Worm (Caenorhabditis elegans): ENCODE results near the gene K04G7.1.

Gene K04G7.1

DNA sequence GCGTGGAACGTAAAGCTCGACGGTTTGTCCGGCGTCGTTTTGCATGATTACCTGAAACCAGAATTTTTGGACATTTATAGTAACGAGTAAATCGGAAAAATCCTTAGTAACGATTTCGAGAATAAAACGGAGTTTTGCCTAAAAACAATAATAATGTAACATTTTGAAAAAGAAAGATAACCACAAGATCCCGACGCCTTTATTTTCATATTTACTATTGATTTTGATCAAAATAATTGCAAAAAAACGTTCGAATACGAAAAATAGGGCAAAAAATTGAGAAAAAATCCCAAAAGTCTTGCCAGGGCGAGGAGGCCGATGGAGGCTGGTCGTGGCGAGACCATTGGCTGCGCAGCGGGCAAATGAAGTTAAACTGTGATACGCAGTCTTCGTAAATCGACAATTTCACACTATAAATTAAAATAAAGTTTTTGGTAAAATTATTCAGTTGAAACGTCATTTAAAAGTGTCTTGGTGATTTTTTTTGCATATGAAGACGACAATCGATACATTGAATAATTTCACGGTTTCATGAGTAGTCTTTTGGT lies 27.1 kb downstream of the K04G7.1 start, which contains the start of gene rps-21:
rps-21 (minus strand) TSS at position 51 of the 548 bp plus-strand sequence.
- TF ChIP-seq pqm-1 (tag; optimal IDR thresholded peaks at IDR 0.05) (no peak), nhr-71 (tag; optimal IDR thresholded peaks at IDR 0.05) (peak; percentile 89), sox-4 (tag; optimal IDR thresholded peaks at IDR 0.05) (peak; percentile 25), vab-15 (tag; optimal IDR thresholded peaks at IDR 0.05) (peak; percentile 31), nhr-11 (tag; optimal IDR thresholded peaks at IDR 0.05) (peak; percentile 1), ceh-90 (tag; optimal IDR thresholded peaks at IDR 0.05) (no peak), fkh-8 (tag; optimal IDR thresholded peaks at IDR 0.05) (peak; percentile 76), nhr-47 (tag; optimal IDR thresholded peaks at IDR 0.05) (peak; percentile 84), egl-27 (tag; optimal IDR thresholded peaks at IDR 0.05) (peak; percentile 10 to 63), irx-1 (tag; optimal IDR thresholded peaks at IDR 0.05) (peak; percentile 49), tbx-2 (tag; optimal IDR thresholded peaks at IDR 0.05) (peak; percentile 88), dpl-1 (GFP tag; optimal IDR thresholded peaks at IDR 0.05) (peak; percentile 73 to 84 (median 82)), nhr-20 (tag; optimal IDR thresholded peaks at IDR 0.05) (peak; percentile 88), lin-35 (GFP tag; optimal IDR thresholded peaks at IDR 0.05) (peak; percentile 84 to 92), F16B12.6 (tag; optimal IDR thresholded peaks at IDR 0.05) (peak; percentile 30), pag-3 (tag; optimal IDR thresholded peaks at IDR 0.05; ENCODE audit: borderline replicate concordance, insufficient read depth) (no peak), nhr-19 (GFP tag; conservative IDR thresholded peaks at IDR 0.05) (peak; percentile 87), fkh-4 (tag; optimal IDR thresholded peaks at IDR 0.05; ENCODE audit: borderline replicate concordance) (no peak), lin-14 (GFP tag; optimal IDR thresholded peaks at IDR 0.05) (peak; percentile 76), isw-1 (GFP tag; IDR thresholded peaks at IDR 0.05) (peak; percentile 85), lin-15B (tag; optimal IDR thresholded peaks at IDR 0.05) (peak; percentile 83), pax-3 (tag; optimal IDR thresholded peaks at IDR 0.05) (peak; percentile 60), hlh-4 (tag; optimal IDR thresholded peaks at IDR 0.05) (no peak), lin-13 (GFP tag; optimal IDR thresholded peaks at IDR 0.05) (peak; percentile 67), zip-4 (GFP tag; optimal IDR thresholded peaks at IDR 0.05) (peak; percentile 27), skn-1 (tag; optimal IDR thresholded peaks at IDR 0.05) (peak; percentile 75), grh-1 (GFP tag; IDR thresholded peaks at IDR 0.05) (peak; percentile 63), elt-2 (tag; optimal IDR thresholded peaks at IDR 0.05) (no peak), rnt-1 (tag; optimal IDR thresholded peaks at IDR 0.05) (peak; percentile 82), tlp-1 (tag; optimal IDR thresholded peaks at IDR 0.05) (no peak), zag-1 (tag; optimal IDR thresholded peaks at IDR 0.05) (no peak), C34B4.2 (tag; optimal IDR thresholded peaks at IDR 0.05) (no peak), fkh-10 (GFP tag; optimal IDR thresholded peaks at IDR 0.05) (peak; percentile 12), sptf-1 (tag; optimal IDR thresholded peaks at IDR 0.05) (no peak), efl-3 (GFP tag; optimal IDR thresholded peaks at IDR 0.05) (no peak), nhr-85 (tag) (peak; percentile 91), nhr-77 (tag; optimal IDR thresholded peaks at IDR 0.05) (peak; percentile 79), mdl-1 (tag; optimal IDR thresholded peaks at IDR 0.05) (peak in 1 of 2 experiments; percentile 48), alr-1 (tag; optimal IDR thresholded peaks at IDR 0.05; ENCODE audit: borderline replicate concordance) (no peak), dsc-1 (tag; optimal IDR thresholded peaks at IDR 0.05) (peak; percentile 74), lir-3 (tag; optimal IDR thresholded peaks at IDR 0.05; ENCODE audit: poor library complexity) (peak; percentile 47), nhr-237 (tag; optimal IDR thresholded peaks at IDR 0.05) (peak; percentile 55), aha-1 (tag; optimal IDR thresholded peaks at IDR 0.05) (no peak), ztf-4 (tag; optimal IDR thresholded peaks at IDR 0.05) (peak; percentile 29), egl-13 (tag; optimal IDR thresholded peaks at IDR 0.05) (peak; percentile 22), ceh-8 (GFP tag; optimal IDR thresholded peaks at IDR 0.05) (no peak), mef-2 (tag; optimal IDR thresholded peaks at IDR 0.05) (no peak), hlh-17 (GFP tag; optimal IDR thresholded peaks at IDR 0.05; ENCODE audit: borderline replicate concordance) (no peak), snu-23 (GFP tag; optimal IDR thresholded peaks at IDR 0.05) (peak; percentile 91), nhr-84 (tag; optimal IDR thresholded peaks at IDR 0.05) (no peak), nhr-12 (tag; optimal IDR thresholded peaks at IDR 0.05) (no peak)

All from whole organism, L1 larva.